Worm (Caenorhabditis elegans) whole organism, L1 larva: ENCODE data around the gene B0244.15.

Experiments
- ceh-82 ChIP-seq, 3 experiments: fragments of 150-350 bp in 1 of 3; sonication (generic microtip) in 2 of 3; optimal IDR thresholded peaks; 2 replicates each; lab custom pipeline; 2014 to 2017; ENCODE audit warnings: missing biosample characterization in 3 of 3, missing genetic modification characterization in 3 of 3
- ces-1 ChIP-seq: fragments of 150-350 bp; optimal IDR thresholded peaks from 2 replicates; lab custom pipeline; 2014; ENCODE audit warnings: missing biosample characterization, missing genetic modification reagents, missing genetic modification characterization
- egl-13 ChIP-seq: sonication (generic microtip); optimal IDR thresholded peaks from 2 replicates; lab custom pipeline; 2016; ENCODE audit warnings: missing genotype, missing genetic modification reagents, missing genetic modification characterization, missing compliant biosample characterization
- mef-2 ChIP-seq: fragments of 150-350 bp; optimal IDR thresholded peaks from 2 replicates; lab custom pipeline; 2014; ENCODE audit warnings: missing biosample characterization, missing genetic modification characterization
- tbx-2 ChIP-seq: sonication (generic microtip); optimal IDR thresholded peaks from 2 replicates; lab custom pipeline; 2016; ENCODE audit warnings: missing genetic modification characterization, missing compliant biosample characterization
- zip-4 ChIP-seq: fragments of 200-800 bp; sonication (Bioruptor generic); optimal IDR thresholded peaks from 2 replicates; lab custom pipeline; 2018; ENCODE audit warnings: mild to moderate bottlenecking, missing genetic modification characterization, moderate library complexity, missing compliant biosample characterization
- ztf-4 ChIP-seq: fragments of 150-350 bp; optimal IDR thresholded peaks from 2 replicates; lab custom pipeline; 2014; ENCODE audit warnings: missing biosample characterization, missing genetic modification characterization

DNA sequence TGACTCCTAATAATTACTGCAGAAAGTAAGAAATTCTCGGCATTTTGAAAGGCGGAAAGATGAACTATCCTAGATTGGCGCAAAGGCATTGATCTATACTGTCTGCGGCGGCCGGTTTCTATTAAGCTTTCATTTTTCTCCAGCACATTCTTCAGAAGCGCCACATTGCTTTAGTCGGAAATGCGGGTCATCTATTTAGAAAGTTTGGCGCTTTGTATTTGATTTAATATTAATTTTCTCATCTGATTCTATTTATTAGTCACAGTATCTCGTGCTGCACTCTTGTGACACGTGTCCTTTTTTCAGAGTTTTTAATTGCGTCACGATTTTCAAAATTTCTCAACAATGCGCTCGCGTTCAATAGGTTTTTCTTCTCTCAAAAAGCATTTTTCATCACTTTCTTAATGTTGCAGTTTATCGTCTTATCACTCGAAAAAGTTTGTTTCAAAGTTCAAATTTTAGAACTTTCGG is 28.2 kb upstream of the B0244.15 start:
- TF ChIP-seq tbx-2 (tag; lab: Kevin White, UChicago) (no peak), ztf-4 (tag; lab: Kevin White, UChicago) (no peak), ces-1 (GFP tag; lab: Kevin White, UChicago) (no peak), ceh-82 (tag; optimal IDR thresholded peaks at IDR 0.05; lab: Kevin White, UChicago) (no peak), egl-13 (no peak), mef-2 (tag; lab: Kevin White, UChicago) (no peak), zip-4 (GFP tag; lab: Kevin White, UChicago) (no peak)
